Worm (Caenorhabditis elegans) whole organism, early embryonic: Measurements from ENCODE around the gene C11G10.1.

Experiments used
- ama-1 ChIP-seq: fragments of 150-350 bp; optimal IDR thresholded peaks from 2 replicates; lab custom pipeline; 2014
- ceh-13 ChIP-seq: fragments of 200-800 bp; sonication (Bioruptor generic); optimal IDR thresholded peaks from 2 replicates; lab custom pipeline; 2018; ENCODE audit warnings: mild to moderate bottlenecking, missing genetic modification characterization, missing compliant biosample characterization
- flt-1 ChIP-seq: fragments of 200-800 bp; sonication (Bioruptor generic); IDR thresholded peaks from 2 replicates; pipeline ENCODE4 v1.3.6; 2022; ENCODE audit warnings: missing genetic modification characterization, missing compliant biosample characterization

DNA sequence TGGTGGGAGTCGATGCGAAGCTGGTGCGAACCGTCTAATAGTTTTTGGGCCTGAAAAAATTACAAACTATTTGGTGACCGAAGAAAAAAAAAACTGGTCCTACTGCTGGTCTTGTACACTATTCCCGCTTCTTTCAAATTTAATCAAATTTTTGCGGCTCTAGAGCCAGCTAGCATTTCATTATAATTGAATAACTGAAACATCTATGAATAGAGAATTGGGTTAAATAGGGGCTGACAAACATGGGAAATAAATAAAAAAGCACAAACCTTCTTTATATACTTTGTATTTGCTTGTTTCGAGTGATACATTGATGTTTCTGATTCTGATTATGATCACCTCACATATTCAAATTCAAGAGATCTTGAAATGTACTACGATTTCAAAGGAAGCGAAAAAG, 33.4 kb downstream of the C11G10.1 start:
- TF ChIP-seq ama-1 (lab: Kevin White, UChicago) (no peak), ceh-13 (GFP tag; lab: Kevin White, UChicago) (no peak), flt-1 (GFP tag; lab: Robert Waterston, UW) (no peak)
